Fruit fly (Drosophila melanogaster) whole organism, wandering third instar larva: ENCODE data around the gene phol.

ENCODE experiments used
- CG9705 ChIP-seq: fragments of 200-800 bp; sonication (Bioruptor generic); optimal IDR thresholded peaks from 2 replicates; lab custom pipeline; 2018; ENCODE audit warnings: missing biosample characterization, mild to moderate bottlenecking, missing genetic modification characterization
- Hr78 ChIP-seq: fragments of >200 bp; optimal IDR thresholded peaks from 2 replicates; lab custom pipeline; 2017; ENCODE audit warnings: missing biosample characterization, missing genetic modification characterization
- Myc ChIP-seq: fragments of >200 bp; optimal IDR thresholded peaks from 2 replicates; lab custom pipeline; 2017
- OdsH ChIP-seq: fragments of 200-800 bp; sonication (Bioruptor generic); optimal IDR thresholded peaks from 2 replicates; lab custom pipeline; 2016; ENCODE audit warnings: missing biosample characterization, mild to moderate bottlenecking, missing genetic modification characterization
- br ChIP-seq: fragments of 200-800 bp; sonication (Bioruptor generic); optimal IDR thresholded peaks from 2 replicates; lab custom pipeline; 2016; ENCODE audit warnings: missing biosample characterization, missing genetic modification characterization
- h ChIP-seq: fragments of 200-800 bp; sonication (Bioruptor generic); optimal IDR thresholded peaks from 3 replicates; lab custom pipeline; 2016; ENCODE audit warnings: missing biosample characterization, mild to moderate bottlenecking, missing genetic modification characterization
- jim ChIP-seq: fragments of 175-275, 200-325 bp; sonication (Bioruptor generic); optimal IDR thresholded peaks from 2 replicates; lab custom pipeline; 2016; ENCODE audit warnings: missing biosample characterization, mild to moderate bottlenecking, missing genetic modification characterization
- pan ChIP-seq: fragments of >200 bp; optimal IDR thresholded peaks from 2 replicates; lab custom pipeline; 2017
- psq ChIP-seq: fragments of 200-800 bp; sonication (Bioruptor generic); optimal IDR thresholded peaks from 3 replicates; lab custom pipeline; 2017; ENCODE audit warnings: missing biosample characterization, mild to moderate bottlenecking, missing genetic modification characterization, moderate library complexity
- tai ChIP-seq: sonication (Bioruptor generic); optimal IDR thresholded peaks from 2 replicates; lab custom pipeline; 2016; ENCODE audit warnings: missing biosample characterization, missing genetic modification characterization
- usp ChIP-seq: fragments of >200 bp; optimal IDR thresholded peaks from 2 replicates; lab custom pipeline; 2017; ENCODE audit warnings: missing biosample characterization, missing genetic modification characterization

dm6 chr3L:9410754-9411423, 45.2 kb downstream of the phol start, which contains the start of the genes CG4022 and Cpsf5:
- TF ChIP-seq psq (GFP tag; lab: Kevin White, UChicago) (peak; percentile 58), pan (lab: Kevin White, UChicago) (no peak), jim (GFP tag; lab: Kevin White, UChicago) (no peak), h (GFP tag; lab: Kevin White, UChicago) (peak; percentile 77), Hr78 (GFP tag; lab: Kevin White, UChicago) (no peak), OdsH (GFP tag; lab: Kevin White, UChicago) (peak; percentile 77), Myc (lab: Kevin White, UChicago) (no peak), CG9705 (GFP tag; lab: Kevin White, UChicago) (peak; percentile 77), tai (GFP tag; lab: Kevin White, UChicago) (no peak), br (GFP tag; lab: Kevin White, UChicago) (peak; percentile 78), usp (GFP tag; lab: Kevin White, UChicago) (no peak)
